Worm (Caenorhabditis elegans) whole organism, L1 larva: ENCODE data around the gene T18D3.6.

Source experiments
- ama-1 ChIP-seq: fragments of 150-350 bp; optimal IDR thresholded peaks from 2 replicates; lab custom pipeline; 2014
- ceh-82 ChIP-seq, 3 experiments: fragments of 150-350 bp in 1 of 3; sonication (generic microtip) in 2 of 3; optimal IDR thresholded peaks; 2 replicates each; lab custom pipeline; 2014 to 2017; ENCODE audit warnings: missing biosample characterization in 3 of 3, missing genetic modification characterization in 3 of 3
- ces-1 ChIP-seq: fragments of 150-350 bp; optimal IDR thresholded peaks from 2 replicates; lab custom pipeline; 2014; ENCODE audit warnings: missing biosample characterization, missing genetic modification reagents, missing genetic modification characterization
- mep-1 ChIP-seq: fragments of 150-350 bp; optimal IDR thresholded peaks from 2 replicates; lab custom pipeline; 2014; ENCODE audit warnings: missing biosample characterization, missing genetic modification characterization
- nhr-28 ChIP-seq: fragments of 150-350 bp; optimal IDR thresholded peaks from 2 replicates; lab custom pipeline; 2014; ENCODE audit warnings: missing biosample characterization, missing genetic modification characterization
- unc-62 ChIP-seq: fragments of 150-350 bp; optimal IDR thresholded peaks from 2 replicates; lab custom pipeline; 2014; ENCODE audit warnings: missing biosample characterization, missing genetic modification reagents, missing genetic modification characterization

DNA sequence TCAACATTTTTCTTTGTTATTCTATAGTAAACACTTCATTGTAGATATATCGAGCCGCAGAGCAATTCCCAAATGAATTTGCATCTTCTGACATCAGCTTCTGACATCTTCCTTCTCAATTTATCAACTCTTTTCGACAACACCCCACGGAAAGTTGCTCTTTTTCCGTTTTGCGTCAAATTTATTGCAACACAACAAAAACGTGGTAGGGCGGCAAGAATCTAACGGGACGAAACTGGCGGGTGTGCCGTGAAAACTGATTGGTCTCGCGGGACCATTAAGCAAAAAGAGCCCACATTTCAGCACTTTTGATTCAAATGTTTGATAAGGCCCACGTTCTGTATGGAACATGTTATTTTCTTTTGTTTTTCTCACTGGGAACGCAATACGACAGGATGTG, 45.0 kb upstream of the T18D3.6 start:
- no peak for TF ChIP-seq ceh-82 (tag; optimal IDR thresholded peaks at IDR 0.05; lab: Kevin White, UChicago)
- TF ChIP-seq ces-1: no peak
- TF ChIP-seq unc-62: no peak
- no peak for TF ChIP-seq nhr-28
- TF ChIP-seq ama-1 (lab: Kevin White, UChicago): no peak
- no peak for TF ChIP-seq mep-1 (tag; lab: Kevin White, UChicago)
